Fruit fly (Drosophila melanogaster) whole organism, embryonic: Measurements from ENCODE around the gene CG14219.
A peak's percentile ranks its signal among the peaks of the same experiment; 100 is the strongest.

Experiments used
- Atf-2 ChIP-seq: fragments of 200-800 bp; sonication (Bioruptor generic); optimal IDR thresholded peaks from 2 replicates; lab custom pipeline; 2016; ENCODE audit warnings: missing biosample characterization, missing genetic modification characterization
- B-H2 ChIP-seq: fragments of 200-800 bp; sonication (Bioruptor generic); optimal IDR thresholded peaks from 2 replicates; lab custom pipeline; 2018; ENCODE audit warnings: missing biosample characterization, mild to moderate bottlenecking, missing genetic modification characterization
- CG11560 ChIP-seq: fragments of 200-800 bp; sonication (Bioruptor generic); IDR thresholded peaks from 3 replicates; pipeline ENCODE4 v1.3.6; 2022; ENCODE audit warnings: missing biosample characterization, missing genetic modification characterization
- CG11695 ChIP-seq: fragments of 200-800 bp; sonication (Bioruptor generic); IDR thresholded peaks from 3 replicates; pipeline ENCODE4 v1.3.6; 2022; ENCODE audit warnings: missing biosample characterization, missing genetic modification characterization
- CG12155 ChIP-seq: fragments of 200-800 bp; sonication (Bioruptor generic); optimal IDR thresholded peaks from 3 replicates; lab custom pipeline; 2016; ENCODE audit warnings: missing biosample characterization, missing genetic modification characterization
- CG12299 ChIP-seq: fragments of 200-800 bp; sonication (Bioruptor generic); optimal IDR thresholded peaks from 2 replicates; lab custom pipeline; 2018; ENCODE audit warnings: missing biosample characterization, mild to moderate bottlenecking, missing genetic modification characterization
- CG17568 ChIP-seq: fragments of 200-800 bp; sonication (Bioruptor generic); optimal IDR thresholded peaks from 2 replicates; lab custom pipeline; 2018; ENCODE audit warnings: missing biosample characterization, mild to moderate bottlenecking, missing genetic modification characterization, moderate library complexity
- CG2120 ChIP-seq: fragments of 200-800 bp; sonication (Bioruptor generic); optimal IDR thresholded peaks from 3 replicates; lab custom pipeline; 2016; ENCODE audit warnings: missing biosample characterization, missing genetic modification characterization
- CG30020 ChIP-seq: fragments of 200-800 bp; optimal IDR thresholded peaks from 2 replicates; lab custom pipeline; 2019; ENCODE audit warnings: missing biosample characterization, mild to moderate bottlenecking, missing genetic modification characterization, moderate library complexity
- CG3065 ChIP-seq: fragments of 200-800 bp; sonication (Bioruptor generic); optimal IDR thresholded peaks from 2 replicates; lab custom pipeline; 2016; ENCODE audit warnings: missing biosample characterization, missing genetic modification characterization
- CG31224 ChIP-seq: fragments of 200-800 bp; sonication (Bioruptor generic); IDR thresholded peaks from 2 replicates; pipeline ENCODE4 v1.3.6; 2022; ENCODE audit warnings: missing biosample characterization, missing genetic modification characterization
- CG4424 ChIP-seq: fragments of 200-800 bp; sonication (Bioruptor generic); optimal IDR thresholded peaks from 3 replicates; lab custom pipeline; 2016; ENCODE audit warnings: missing biosample characterization, missing genetic modification characterization
- CG5180 ChIP-seq: fragments of 200-800 bp; sonication (Bioruptor generic); optimal IDR thresholded peaks from 3 replicates; lab custom pipeline; 2017; ENCODE audit warnings: missing biosample characterization, missing genetic modification characterization, mild to moderate bottlenecking, moderate library complexity, missing genetic modification reagents
- CG9817 ChIP-seq: fragments of 200-800 bp; sonication (Bioruptor generic); optimal IDR thresholded peaks from 2 replicates; lab custom pipeline; 2018; ENCODE audit warnings: missing biosample characterization, mild to moderate bottlenecking, missing genetic modification characterization, moderate library complexity
- Elba2 ChIP-seq: fragments of 200-800 bp; sonication (Bioruptor generic); optimal IDR thresholded peaks from 3 replicates; lab custom pipeline; 2016; ENCODE audit warnings: missing biosample characterization, missing genetic modification characterization
- H15 ChIP-seq: fragments of 200-800 bp; sonication (Bioruptor generic); IDR thresholded peaks from 3 replicates; pipeline ENCODE4 v1.3.6; 2022; ENCODE audit warnings: missing biosample characterization, missing genetic modification characterization
- H2.0 ChIP-seq: fragments of 200-800 bp; sonication (Bioruptor generic); IDR thresholded peaks from 2 replicates; pipeline ENCODE4 v1.3.6; 2022; ENCODE audit warnings: missing biosample characterization, missing genetic modification characterization
- Hmx ChIP-seq: fragments of 200-800 bp; sonication (Bioruptor generic); optimal IDR thresholded peaks from 2 replicates; lab custom pipeline; 2016; ENCODE audit warnings: missing biosample characterization, missing genetic modification characterization
- Hr78 ChIP-seq, 2 experiments: fragments of 200-800 bp in 1 of 2; fragments of >200 bp in 1 of 2; sonication (Bioruptor generic) in 1 of 2; optimal IDR thresholded peaks; 2 replicates each; lab custom pipeline; 2017 to 2019; ENCODE audit warnings: missing biosample characterization in 2 of 2, missing genetic modification characterization in 2 of 2, mild to moderate bottlenecking in 1 of 2, moderate library complexity in 1 of 2
- Hsf ChIP-seq: fragments of 200-800 bp; sonication (Bioruptor generic); optimal IDR thresholded peaks from 3 replicates; lab custom pipeline; 2016; ENCODE audit warnings: missing biosample characterization, missing genetic modification characterization
- MESR4 ChIP-seq: fragments of 200-800 bp; sonication (Bioruptor generic); optimal IDR thresholded peaks from 2 replicates; lab custom pipeline; 2018; ENCODE audit warnings: missing biosample characterization, mild to moderate bottlenecking, missing genetic modification characterization, moderate library complexity
- Med ChIP-seq: fragments of 200-800 bp; sonication (Bioruptor generic); peaks from one replicate; lab custom pipeline; 2016; ENCODE audit warnings: missing biosample characterization, missing genetic modification characterization, mild to moderate bottlenecking, inconsistent platforms, moderate library complexity
- Meics ChIP-seq: fragments of 200-800 bp; sonication (Bioruptor generic); optimal IDR thresholded peaks from 2 replicates; lab custom pipeline; 2017; ENCODE audit warnings: missing biosample characterization, mild to moderate bottlenecking, missing genetic modification characterization
- Myb ChIP-seq: fragments of 200-800 bp; sonication (Bioruptor generic); optimal IDR thresholded peaks from 2 replicates; lab custom pipeline; 2016; ENCODE audit warnings: missing biosample characterization, missing genetic modification characterization
- Optix ChIP-seq: fragments of 200-800 bp; sonication (Bioruptor generic); IDR thresholded peaks from 3 replicates; pipeline ENCODE4 v1.3.6; 2022; ENCODE audit warnings: missing biosample characterization, missing genetic modification characterization
- Scr ChIP-seq: fragments of 200-800 bp; sonication (Bioruptor generic); IDR thresholded peaks from 2 replicates; pipeline ENCODE4 v1.3.6; 2022; ENCODE audit warnings: missing biosample characterization, missing genetic modification characterization; ENCODE audit not compliant: partially characterized antibody
- Stat92E ChIP-seq, 3 experiments: fragments of >200 bp in 2 of 3; fragments of 200-800 bp in 1 of 3; sonication (Bioruptor generic) in 1 of 3; optimal IDR thresholded peaks; 2 replicates each; lab custom pipeline; 2017 to 2019; ENCODE audit warnings: missing biosample characterization in 3 of 3, missing genetic modification characterization in 3 of 3, mild to moderate bottlenecking in 1 of 3, moderate library complexity in 1 of 3
- chif ChIP-seq, 2 experiments: fragments of 200-800 bp; sonication (Bioruptor generic); optimal IDR thresholded peaks; 3 replicates each; lab custom pipeline; 2016; ENCODE audit warnings: missing biosample characterization in 2 of 2, missing genetic modification characterization in 2 of 2
- chm ChIP-seq: fragments of 200-800 bp; sonication (Bioruptor generic); IDR thresholded peaks from 2 replicates; pipeline ENCODE4 v1.3.6; 2022; ENCODE audit warnings: missing biosample characterization, missing genetic modification characterization
- ci ChIP-seq: fragments of 200-800 bp; sonication (Bioruptor generic); IDR thresholded peaks from 3 replicates; pipeline ENCODE4 v1.3.6; 2022; ENCODE audit warnings: missing biosample characterization, missing genetic modification characterization
- crc ChIP-seq: fragments of 200-800 bp; sonication (Bioruptor generic); optimal IDR thresholded peaks from 2 replicates; lab custom pipeline; 2016; ENCODE audit warnings: missing biosample characterization, missing genetic modification characterization
- dan ChIP-seq: fragments of 200-800 bp; sonication (Bioruptor generic); IDR thresholded peaks from 2 replicates; pipeline ENCODE4 v1.3.6; 2022; ENCODE audit warnings: missing biosample characterization, missing genetic modification characterization
- dati ChIP-seq: fragments of 200-800 bp; sonication (Bioruptor generic); IDR thresholded peaks from 2 replicates; pipeline ENCODE4 v1.3.6; 2022; ENCODE audit warnings: missing biosample characterization, missing genetic modification characterization
- dm ChIP-seq: fragments of 200-800 bp; sonication (Bioruptor generic); optimal IDR thresholded peaks from 3 replicates; lab custom pipeline; 2016; ENCODE audit warnings: missing biosample characterization, missing genetic modification characterization
- emc ChIP-seq: fragments of 200-800 bp; sonication (Bioruptor generic); optimal IDR thresholded peaks from 2 replicates; lab custom pipeline; 2016; ENCODE audit warnings: missing biosample characterization, missing genetic modification characterization
- fd64A ChIP-seq: fragments of 200-800 bp; sonication (Bioruptor generic); optimal IDR thresholded peaks from 3 replicates; lab custom pipeline; 2018; ENCODE audit warnings: missing biosample characterization, mild to moderate bottlenecking, missing genetic modification characterization
- fru ChIP-seq: fragments of >200 bp; optimal IDR thresholded peaks from 2 replicates; lab custom pipeline; 2017
- h ChIP-seq: fragments of >200 bp; optimal IDR thresholded peaks from 2 replicates; lab custom pipeline; 2017
- hbn ChIP-seq: fragments of 200-800 bp; sonication (Bioruptor generic); IDR thresholded peaks from 2 replicates; pipeline ENCODE4 v1.3.6; 2022; ENCODE audit warnings: missing biosample characterization, missing genetic modification characterization; ENCODE audit not compliant: partially characterized antibody
- inv ChIP-seq: fragments of 200-800 bp; sonication (Bioruptor generic); IDR thresholded peaks from 2 replicates; pipeline ENCODE4 v1.3.6; 2022; ENCODE audit warnings: missing biosample characterization, missing genetic modification characterization; ENCODE audit not compliant: partially characterized antibody
- ken ChIP-seq: fragments of 200-800 bp; sonication (Bioruptor generic); IDR thresholded peaks from 3 replicates; pipeline ENCODE4 v1.3.6; 2022; ENCODE audit warnings: missing biosample characterization, missing genetic modification characterization
- nau ChIP-seq: fragments of 200-800 bp; sonication (Bioruptor generic); optimal IDR thresholded peaks from 3 replicates; lab custom pipeline; 2017; ENCODE audit warnings: missing biosample characterization, mild to moderate bottlenecking, missing genetic modification characterization, missing genetic modification reagents
- nerfin-1 ChIP-seq: fragments of 200-800 bp; sonication (Bioruptor generic); optimal IDR thresholded peaks from 3 replicates; lab custom pipeline; 2019; ENCODE audit warnings: missing biosample characterization, mild to moderate bottlenecking, missing genetic modification characterization, moderate library complexity
- nerfin-2 ChIP-seq: fragments of 200-800 bp; sonication (Bioruptor generic); IDR thresholded peaks from 2 replicates; pipeline ENCODE4 v1.3.6; 2022; ENCODE audit warnings: missing biosample characterization, missing genetic modification characterization; ENCODE audit not compliant: partially characterized antibody
- peb ChIP-seq: fragments of 200-800 bp; sonication (Bioruptor generic); IDR thresholded peaks from 2 replicates; pipeline ENCODE4 v1.3.6; 2022; ENCODE audit warnings: missing biosample characterization, missing genetic modification characterization
- pita ChIP-seq: fragments of 200-800 bp; sonication (Bioruptor generic); optimal IDR thresholded peaks from 2 replicates; lab custom pipeline; 2017; ENCODE audit warnings: missing biosample characterization, mild to moderate bottlenecking, missing genetic modification characterization
- pros ChIP-seq: fragments of 200-800 bp; sonication (Bioruptor generic); optimal IDR thresholded peaks from 3 replicates; lab custom pipeline; 2019; ENCODE audit warnings: missing biosample characterization, mild to moderate bottlenecking, missing genetic modification characterization, moderate library complexity
- scrt ChIP-seq: fragments of 200-800 bp; sonication (Bioruptor generic); optimal IDR thresholded peaks from 2 replicates; lab custom pipeline; 2018; ENCODE audit warnings: missing biosample characterization, mild to moderate bottlenecking, missing genetic modification characterization, moderate library complexity
- sens ChIP-seq: fragments of 200-800 bp; sonication (Bioruptor generic); peaks from one replicate; lab custom pipeline; 2016; ENCODE audit warnings: missing biosample characterization, missing genetic modification characterization

CG14219 gene

DNA sequence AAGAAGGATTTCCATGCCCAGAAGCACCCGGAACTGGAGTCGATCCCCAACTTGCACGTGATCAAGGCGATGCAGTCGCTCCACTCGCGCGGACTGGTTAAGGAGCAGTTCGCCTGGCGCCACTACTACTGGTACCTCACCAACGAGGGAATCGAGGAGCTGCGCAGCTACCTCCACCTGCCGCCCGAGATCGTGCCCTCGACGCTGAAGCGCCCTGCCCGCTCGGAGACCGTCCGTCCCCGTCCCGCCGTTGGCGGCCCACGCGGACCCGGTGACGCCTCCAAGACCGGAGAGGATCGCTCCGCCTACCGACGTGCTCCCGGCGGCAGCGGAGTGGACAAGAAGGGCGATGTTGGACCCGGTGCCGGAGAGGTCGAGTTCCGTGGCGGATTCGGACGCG, 8.5 kb upstream of the CG14219 start:
- TF ChIP-seq CG4424 (GFP tag; lab: Kevin White, UChicago): no peak
- no peak for TF ChIP-seq dan (GFP tag; lab: Robert Waterston, UW)
- no peak for TF ChIP-seq dati (GFP tag; lab: Robert Waterston, UW)
- TF ChIP-seq Stat92E (GFP tag; optimal IDR thresholded peaks at IDR 0.05; lab: Kevin White, UChicago): no peak
- TF ChIP-seq dm (GFP tag; lab: Kevin White, UChicago): no peak
- peak; percentile 44; the same call in 1 of the 2 replicates for TF ChIP-seq chm (GFP tag; lab: Robert Waterston, UW)
- peak; percentile 75 for TF ChIP-seq Med (GFP tag; lab: Kevin White, UChicago)
- TF ChIP-seq h (lab: Kevin White, UChicago): no peak
- no peak for TF ChIP-seq chif (GFP tag; optimal IDR thresholded peaks at IDR 0.05; lab: Kevin White, UChicago)
- 0 out of 3 replicates have a peak, but pooled peaks have one; percentile 15 for TF ChIP-seq ken (GFP tag; lab: Robert Waterston, UW)
- TF ChIP-seq ci: peak; percentile 46; the same call in 1 of the 3 replicates
- TF ChIP-seq nerfin-2 (GFP tag; lab: Robert Waterston, UW): no peak
- no peak for TF ChIP-seq MESR4 (GFP tag; lab: Kevin White, UChicago)
- TF ChIP-seq sens (GFP tag; lab: Kevin White, UChicago): peak; percentile 78

DNA sequence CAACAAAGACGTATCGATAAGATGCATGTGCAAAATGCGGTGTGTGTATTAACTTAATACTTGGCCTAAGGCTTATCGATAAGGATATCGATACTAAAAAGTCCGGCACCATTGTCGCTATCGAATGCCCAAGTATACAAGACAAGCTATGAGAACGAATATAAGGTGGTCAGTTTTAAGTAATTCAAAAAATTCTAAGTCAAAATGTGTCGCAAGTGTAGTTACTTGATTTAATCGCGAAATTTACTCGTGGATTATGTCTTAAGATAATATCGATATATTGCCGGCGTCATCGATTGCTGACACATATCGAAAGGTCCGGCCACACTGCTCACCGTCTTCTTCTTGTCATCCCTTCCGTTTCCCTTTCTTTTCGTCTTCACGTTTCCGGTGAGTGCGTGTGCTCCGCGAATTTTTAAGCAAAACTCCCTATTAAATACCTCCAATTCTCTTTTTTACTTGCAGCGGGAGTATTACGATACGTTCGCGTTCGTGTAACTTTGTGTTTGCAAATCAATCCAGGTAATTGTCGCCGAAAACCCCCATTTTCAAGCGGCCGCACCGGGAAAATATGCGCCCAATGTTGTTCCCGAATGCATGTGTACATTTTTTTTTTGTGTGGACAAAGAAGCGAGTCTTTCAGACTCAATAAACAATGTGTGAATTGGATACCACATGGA, 7.9 kb upstream of the CG14219 start, which contains the start of gene RpS10b:
Gene RpS10b, plus strand, starts transcription at position 348 of the 680 bp plus-strand sequence.
- TF ChIP-seq peb (GFP tag; lab: Robert Waterston, UW): peak; percentile 22; the same call in 1 of the 2 replicates
- TF ChIP-seq scrt (GFP tag; lab: Kevin White, UChicago): peak; percentile 88
- TF ChIP-seq B-H2: peak; percentile 88
- TF ChIP-seq Scr: peak; percentile 97
- peak; percentile 84 for TF ChIP-seq Atf-2 (GFP tag; lab: Kevin White, UChicago)
- TF ChIP-seq CG5180 (GFP tag; lab: Kevin White, UChicago): peak; percentile 84
- TF ChIP-seq CG11560 (tag; lab: Robert Waterston, UW): peak; percentile 73; the same call in 1 of the 3 replicates
- peak; percentile 95 for TF ChIP-seq inv
- TF ChIP-seq pita (GFP tag; lab: Kevin White, UChicago): peak; percentile 29
- TF ChIP-seq Hsf (GFP tag; lab: Kevin White, UChicago): peak; percentile 89
- peak; percentile 96 for TF ChIP-seq nau
- no peak for TF ChIP-seq fru (lab: Kevin White, UChicago)
- peak; percentile 99 for TF ChIP-seq Med (GFP tag; lab: Kevin White, UChicago)
- peak; percentile 62 for TF ChIP-seq CG12155
- peak in 1 of 2 experiments; percentile 50 for TF ChIP-seq Hr78 (GFP tag; optimal IDR thresholded peaks at IDR 0.05; lab: Kevin White, UChicago)
- peak; percentile 83 for TF ChIP-seq CG12299
- TF ChIP-seq CG17568 (GFP tag; lab: Kevin White, UChicago): peak; percentile 94
- peak; percentile 67 for TF ChIP-seq CG3065
- TF ChIP-seq fd64A: peak; percentile 95
- TF ChIP-seq CG2120 (GFP tag; lab: Kevin White, UChicago): peak; percentile 65
- TF ChIP-seq Elba2 (GFP tag; lab: Kevin White, UChicago): peak; percentile 86
- TF ChIP-seq nerfin-1 (tag; lab: Kevin White, UChicago): peak; percentile 88
- peak; percentile 73 for TF ChIP-seq CG11695 (GFP tag; lab: Robert Waterston, UW)
- peak; percentile 78 for TF ChIP-seq Optix (GFP tag; lab: Robert Waterston, UW)
- TF ChIP-seq CG30020: peak; percentile 69
- TF ChIP-seq H2.0: peak; percentile 71
- TF ChIP-seq pros (GFP tag; lab: Kevin White, UChicago): peak; percentile 54
- no peak for TF ChIP-seq Hmx (GFP tag; lab: Kevin White, UChicago)
- TF ChIP-seq Myb (GFP tag; lab: Kevin White, UChicago): peak; percentile 83
- TF ChIP-seq CG9817 (tag; lab: Kevin White, UChicago): peak; percentile 77
- peak; percentile 59 for TF ChIP-seq CG31224 (GFP tag; lab: Robert Waterston, UW)
- TF ChIP-seq emc: peak; percentile 84
- TF ChIP-seq Meics (GFP tag; lab: Kevin White, UChicago): peak; percentile 96
- TF ChIP-seq H15 (GFP tag; lab: Robert Waterston, UW): peak; percentile 75
- TF ChIP-seq crc (GFP tag; lab: Kevin White, UChicago): peak; percentile 46
- peak; percentile 91 for TF ChIP-seq hbn
